Fruit fly (Drosophila melanogaster): ENCODE results near the gene CG32199.

Gene CG32199

DNA sequence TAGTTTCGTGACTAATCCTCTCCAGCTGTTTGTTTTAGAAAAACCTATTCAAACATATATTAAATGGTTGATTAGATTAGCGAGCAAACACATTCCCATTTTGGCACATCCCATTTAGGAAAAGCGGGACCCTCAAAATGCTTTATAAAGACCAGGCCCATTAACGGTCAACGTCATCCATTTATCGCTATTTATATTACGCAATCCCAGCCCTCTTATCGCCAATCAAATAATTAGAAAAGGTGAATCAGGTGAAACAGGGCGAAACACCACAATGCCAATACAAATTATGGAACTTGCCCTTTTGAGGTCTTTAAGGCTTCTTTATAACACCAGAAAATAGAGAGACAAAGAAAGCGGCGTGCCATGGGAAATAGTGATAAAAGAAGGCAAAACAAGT lies 26.3 kb downstream of the CG32199 start (continued):
- no peak for TF ChIP-seq CG12391 (tag; optimal IDR thresholded peaks at IDR 0.05)

DNA sequence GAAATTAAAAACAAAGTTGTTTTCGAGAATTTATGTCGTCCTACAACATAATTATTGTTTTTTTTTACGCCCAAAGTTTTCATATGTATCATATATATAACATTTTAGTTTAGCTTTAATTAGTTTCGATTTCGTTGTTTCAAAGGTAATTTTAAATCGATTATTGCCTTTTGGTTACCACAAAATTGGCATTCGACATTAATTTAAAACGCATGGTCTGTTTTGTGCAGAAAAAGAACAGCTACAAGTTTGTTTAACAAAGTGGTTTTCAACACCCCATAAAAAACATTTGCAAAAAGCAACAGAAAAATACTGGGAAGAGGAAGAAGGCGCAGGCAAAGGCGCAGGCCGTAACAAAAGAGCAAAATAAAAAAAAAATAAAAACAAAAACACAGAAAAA lies 26.8 kb downstream of the CG32199 start:
- TF ChIP-seq tio (GFP tag; optimal IDR thresholded peaks at IDR 0.05) (peak; percentile 18), gem (tag; optimal IDR thresholded peaks at IDR 0.05) (peak; percentile 26), B-H1 (GFP tag; IDR thresholded peaks at IDR 0.05) (no peak), jigr1 (GFP tag; IDR thresholded peaks at IDR 0.05) (no peak)

DNA sequence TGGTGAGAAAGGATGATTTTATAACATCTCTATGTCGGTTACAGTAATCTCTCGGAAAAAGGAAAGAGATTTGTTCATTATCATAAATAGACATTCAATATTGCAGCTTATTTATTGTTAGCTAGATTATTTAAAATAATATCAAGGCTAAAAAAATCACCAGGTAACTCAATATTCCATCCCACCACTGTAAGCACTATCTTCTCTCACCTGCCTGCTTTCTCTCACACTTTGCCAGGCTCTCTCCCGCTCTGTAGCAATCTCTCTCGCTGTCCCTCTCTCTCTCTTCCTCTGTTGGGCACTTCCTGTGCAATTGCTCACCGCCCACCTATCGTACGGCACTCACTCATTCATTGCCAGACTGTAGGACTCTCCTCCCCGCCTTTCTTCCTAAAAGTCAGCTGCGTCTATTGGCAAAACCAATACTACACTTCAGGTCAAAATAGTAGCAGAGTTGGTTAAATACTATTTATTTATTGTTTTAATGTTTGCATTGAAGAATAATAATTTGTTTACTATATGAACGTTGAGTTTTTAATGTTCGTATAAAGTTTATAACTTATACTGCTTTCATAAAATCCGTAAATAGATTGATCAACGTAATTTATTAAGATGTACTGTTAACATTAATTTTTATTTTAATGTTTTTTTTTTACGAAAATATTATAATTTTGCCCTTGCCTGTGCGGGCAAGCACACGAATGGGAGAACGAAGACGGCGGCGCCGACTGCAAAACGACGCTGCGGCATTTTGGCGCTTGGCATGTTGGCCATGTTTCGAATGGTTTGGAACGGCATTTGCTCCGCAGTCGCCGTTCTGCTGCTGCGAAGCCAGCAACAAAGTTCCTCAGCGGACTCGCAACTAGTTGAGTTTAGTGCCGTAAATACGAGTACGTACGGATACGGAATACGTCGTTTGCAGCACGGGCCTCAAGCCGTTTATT lies 29.2 kb downstream of the CG32199 start:
- TF ChIP-seq exex (tag; optimal IDR thresholded peaks at IDR 0.05) (peak; percentile 62), H15 (GFP tag; IDR thresholded peaks at IDR 0.05) (peak; percentile 97), Dip2 (GFP tag; IDR thresholded peaks at IDR 0.05) (peak; percentile 64; the same call in 1 of the 2 replicates), wek (GFP tag; optimal IDR thresholded peaks at IDR 0.05) (no peak), Gug (GFP tag; IDR thresholded peaks at IDR 0.05) (peak; percentile 95), luna (GFP tag; optimal IDR thresholded peaks at IDR 0.05) (peak; percentile 95), pho (GFP tag; optimal IDR thresholded peaks at IDR 0.05) (peak; percentile 98), Hr39 (optimal IDR thresholded peaks at IDR 0.05) (no peak), repo (GFP tag; optimal IDR thresholded peaks at IDR 0.05) (peak; percentile 91), pzg (GFP tag; optimal IDR thresholded peaks at IDR 0.05) (peak; percentile 26), p53 (GFP tag; optimal IDR thresholded peaks at IDR 0.05) (peak; percentile 17), mam (GFP tag; optimal IDR thresholded peaks at IDR 0.05) (peak; percentile 98), CG4404 (GFP tag; IDR thresholded peaks at IDR 0.05) (peak; percentile 93), onecut (GFP tag; IDR thresholded peaks at IDR 0.05) (peak; percentile 83), Mrtf (GFP tag; IDR thresholded peaks at IDR 0.05) (peak; percentile 98), CG4282 (GFP tag; optimal IDR thresholded peaks at IDR 0.05) (peak; percentile 74), Xbp1 (GFP tag; optimal IDR thresholded peaks at IDR 0.05) (peak; percentile 95), CG12104 (GFP tag; optimal IDR thresholded peaks at IDR 0.05) (peak; percentile 83), CG14014 (GFP tag; IDR thresholded peaks at IDR 0.05) (peak; percentile 98), Nf-YB (GFP tag; optimal IDR thresholded peaks at IDR 0.05) (peak; percentile 75), ab (GFP tag; optimal IDR thresholded peaks at IDR 0.05) (peak; percentile 94), CG8281 (tag; optimal IDR thresholded peaks at IDR 0.05) (peak; percentile 69), Asciz (GFP tag; optimal IDR thresholded peaks at IDR 0.05) (peak; percentile 89), Dek (tag; optimal IDR thresholded peaks at IDR 0.05) (peak; percentile 90), vnd (GFP tag; IDR thresholded peaks at IDR 0.05; ENCODE audit: partially characterized antibody) (no peak), croc (GFP tag; conservative IDR thresholded peaks at IDR 0.05) (peak; percentile 84), cad (GFP tag; optimal IDR thresholded peaks at IDR 0.05) (no peak), CG14965 (GFP tag; optimal IDR thresholded peaks at IDR 0.05; ENCODE audit: borderline replicate concordance) (peak; percentile 53), Hey (tag; optimal IDR thresholded peaks at IDR 0.05) (peak; percentile 74), CG18764 (GFP tag; optimal IDR thresholded peaks at IDR 0.05) (peak; percentile 78), eyg (GFP tag; optimal IDR thresholded peaks at IDR 0.05) (peak; percentile 89), CG11085 (GFP tag; IDR thresholded peaks at IDR 0.05) (peak; percentile 97), knrl (GFP tag; IDR thresholded peaks at IDR 0.05; ENCODE audit: partially characterized antibody) (no peak), CG12769 (tag; optimal IDR thresholded peaks at IDR 0.05) (peak; percentile 99), ase (GFP tag; IDR thresholded peaks at IDR 0.05) (peak; percentile 98), Hmx (GFP tag; optimal IDR thresholded peaks at IDR 0.05) (peak; percentile 86), CG17186 (GFP tag; optimal IDR thresholded peaks at IDR 0.05) (peak; percentile 35), CG12391 (tag; optimal IDR thresholded peaks at IDR 0.05) (peak; percentile 89), Mes4 (GFP tag; optimal IDR thresholded peaks at IDR 0.05) (peak; percentile 88), Dfd (GFP tag; optimal IDR thresholded peaks at IDR 0.05) (peak in 1 of 2 experiments; percentile 92), CG1603 (tag; optimal IDR thresholded peaks at IDR 0.05) (peak; percentile 88), usp (GFP tag; optimal IDR thresholded peaks at IDR 0.05) (no peak)

Measured in whole organism, embryonic.